Worm (Caenorhabditis elegans) whole organism, L3 larva: Measurements from ENCODE around the gene npp-27.

Source experiments
- aly-2 ChIP-seq: fragments of 150-350 bp; optimal IDR thresholded peaks from 2 replicates; lab custom pipeline; 2014; ENCODE audit warnings: missing biosample characterization, missing genetic modification characterization
- egl-27 ChIP-seq: sonication (generic microtip); optimal IDR thresholded peaks from 4 replicates; lab custom pipeline; 2017; ENCODE audit warnings: missing biosample characterization, missing genetic modification reagents, missing genetic modification characterization
- elt-1 ChIP-seq: fragments of 150-350 bp; optimal IDR thresholded peaks from 2 replicates; lab custom pipeline; 2014; ENCODE audit warnings: missing biosample characterization, missing genetic modification characterization
- eor-1 ChIP-seq, 2 experiments: fragments of 150-350 bp; optimal IDR thresholded peaks; 2 replicates each; lab custom pipeline; 2014 to 2018; ENCODE audit warnings: missing biosample characterization in 2 of 2, missing genetic modification characterization in 2 of 2
- hmg-11 ChIP-seq: sonication (generic microtip); optimal IDR thresholded peaks from 2 replicates; lab custom pipeline; 2016; ENCODE audit warnings: missing genetic modification characterization, missing compliant biosample characterization
- lin-39 ChIP-seq: fragments of 150-350 bp; optimal IDR thresholded peaks from 2 replicates; lab custom pipeline; 2018; ENCODE audit warnings: missing biosample characterization, missing genetic modification reagents, missing genetic modification characterization
- nhr-237 ChIP-seq: fragments of 150-350 bp; optimal IDR thresholded peaks from 2 replicates; lab custom pipeline; 2014; ENCODE audit warnings: missing biosample characterization, missing genetic modification characterization
- nhr-76 ChIP-seq: fragments of 150-350 bp; sonication (generic microtip); optimal IDR thresholded peaks from 5 replicates; lab custom pipeline; 2014; ENCODE audit warnings: missing biosample characterization, missing genetic modification characterization
- nhr-77 ChIP-seq: fragments of 150-350 bp; optimal IDR thresholded peaks from 2 replicates; lab custom pipeline; 2014; ENCODE audit warnings: missing biosample characterization, missing genetic modification characterization
- pqm-1 ChIP-seq: fragments of 150-350 bp; optimal IDR thresholded peaks from 2 replicates; lab custom pipeline; 2017; ENCODE audit warnings: missing biosample characterization, missing genetic modification characterization, inconsistent platforms
- tbx-2 ChIP-seq: sonication (generic microtip); optimal IDR thresholded peaks from 2 replicates; lab custom pipeline; 2016; ENCODE audit warnings: mild to moderate bottlenecking, missing genetic modification characterization, missing compliant biosample characterization
- unc-39 ChIP-seq: sonication (generic microtip); optimal IDR thresholded peaks from 4 replicates; lab custom pipeline; 2017; ENCODE audit warnings: missing biosample characterization, missing genetic modification characterization
- unc-62 ChIP-seq: fragments of 150-350 bp; sonication (generic microtip); optimal IDR thresholded peaks from 4 replicates; lab custom pipeline; 2014; ENCODE audit warnings: missing biosample characterization, missing genetic modification reagents, missing genetic modification characterization
- ztf-11 ChIP-seq: fragments of 150-350 bp; optimal IDR thresholded peaks from 2 replicates; lab custom pipeline; 2014; ENCODE audit warnings: missing biosample characterization, missing genetic modification characterization

- TF ChIP-seq hmg-11 (tag; lab: Kevin White, UChicago) (no peak), pqm-1 (tag; lab: Kevin White, UChicago) (no peak), ztf-11 (tag; lab: Kevin White, UChicago) (no peak), nhr-76 (tag; lab: Kevin White, UChicago) (no peak), nhr-237 (no peak), unc-62 (GFP tag; lab: Kevin White, UChicago) (no peak), aly-2 (tag; lab: Kevin White, UChicago) (no peak), nhr-77 (no peak), tbx-2 (no peak), eor-1 (tag; optimal IDR thresholded peaks at IDR 0.05; lab: Kevin White, UChicago) (no peak), egl-27 (tag; lab: Kevin White, UChicago) (no peak), lin-39 (tag; lab: Kevin White, UChicago) (no peak), unc-39 (tag; lab: Kevin White, UChicago) (no peak), elt-1 (tag; lab: Kevin White, UChicago) (no peak)
Observed at ce11 chrIV:7877255-7877654, 32.8 kb downstream of the npp-27 start.
